Fruit fly (Drosophila melanogaster): ENCODE measurements around the gene Fbxl7.

dm6 chr3R:15920751-15921156, at the start of gene Fbxl7:
- TF ChIP-seq GATAd (GFP tag; optimal IDR thresholded peaks at IDR 0.05) (no peak), dsf (GFP tag; optimal IDR thresholded peaks at IDR 0.05; ENCODE audit: borderline replicate concordance) (no peak), lola (GFP tag; optimal IDR thresholded peaks at IDR 0.05) (no peak), OdsH (GFP tag; optimal IDR thresholded peaks at IDR 0.05) (no peak)

Measured in whole organism, wandering third instar larva.